Worm (Caenorhabditis elegans) whole organism, L1 larva: ENCODE measurements around the gene emc-5.

ENCODE experiments used
- alr-1 ChIP-seq: fragments of 200-800 bp; sonication (Bioruptor generic); optimal IDR thresholded peaks from 2 replicates; lab custom pipeline; 2018; ENCODE audit warnings: borderline replicate concordance, mild to moderate bottlenecking, missing genetic modification characterization, missing compliant biosample characterization
- blmp-1 ChIP-seq: fragments of 150-350 bp; optimal IDR thresholded peaks from 2 replicates; lab custom pipeline; 2014; ENCODE audit warnings: missing biosample characterization, missing genetic modification characterization
- ceh-63 ChIP-seq: fragments of 200-800 bp; sonication (Bioruptor generic); optimal IDR thresholded peaks from 2 replicates; lab custom pipeline; 2018; ENCODE audit warnings: mild to moderate bottlenecking, missing genetic modification characterization, missing compliant biosample characterization
- ceh-8 ChIP-seq: fragments of 200-800 bp; sonication (Bioruptor generic); optimal IDR thresholded peaks from 2 replicates; lab custom pipeline; 2018; ENCODE audit warnings: mild to moderate bottlenecking, missing genetic modification characterization, moderate library complexity, missing compliant biosample characterization
- ces-1 ChIP-seq: fragments of 150-350 bp; optimal IDR thresholded peaks from 2 replicates; lab custom pipeline; 2014; ENCODE audit warnings: missing biosample characterization, missing genetic modification reagents, missing genetic modification characterization
- dpl-1 ChIP-seq, 3 experiments: fragments of 150-350 bp in 2 of 3; sonication (generic microtip) in 1 of 3; optimal IDR thresholded peaks; 2 replicates each; lab custom pipeline; 2014 to 2017; ENCODE audit warnings: missing biosample characterization in 3 of 3, missing genetic modification characterization in 3 of 3, missing genetic modification reagents in 3 of 3
- dsc-1 ChIP-seq: sonication (generic microtip); optimal IDR thresholded peaks from 2 replicates; lab custom pipeline; 2016; ENCODE audit warnings: mild to moderate bottlenecking, missing genetic modification characterization, missing compliant biosample characterization
- egl-27 ChIP-seq, 2 experiments: fragments of 150-350 bp in 1 of 2; sonication (generic microtip); optimal IDR thresholded peaks; 3 replicates each; lab custom pipeline; 2017 to 2018; ENCODE audit warnings: missing biosample characterization in 2 of 2, missing genetic modification characterization in 2 of 2, missing genetic modification reagents in 2 of 2
- ets-5 ChIP-seq: fragments of 200-800 bp; sonication (Bioruptor generic); IDR thresholded peaks from 2 replicates; pipeline ENCODE4 v1.3.6; 2022; ENCODE audit warnings: missing genetic modification characterization, missing compliant biosample characterization
- fkh-4 ChIP-seq: sonication (generic microtip); optimal IDR thresholded peaks from 2 replicates; lab custom pipeline; 2016; ENCODE audit warnings: missing compliant biosample characterization, missing genetic modification characterization, borderline replicate concordance
- grh-1 ChIP-seq: fragments of 200-800 bp; sonication (Bioruptor generic); IDR thresholded peaks from 2 replicates; pipeline ENCODE4 v1.3.6; 2022; ENCODE audit warnings: missing genetic modification reagents, missing genetic modification characterization, missing compliant biosample characterization
- hlh-4 ChIP-seq: sonication (generic microtip); optimal IDR thresholded peaks from 2 replicates; lab custom pipeline; 2016; ENCODE audit warnings: mild to moderate bottlenecking, missing genetic modification characterization, missing compliant biosample characterization
- hpl-2 ChIP-seq: fragments of 150-350 bp; optimal IDR thresholded peaks from 2 replicates; lab custom pipeline; 2014; ENCODE audit warnings: missing biosample characterization, missing genetic modification reagents, missing genetic modification characterization
- irx-1 ChIP-seq: sonication (generic microtip); optimal IDR thresholded peaks from 2 replicates; lab custom pipeline; 2016; ENCODE audit warnings: missing genetic modification characterization, missing compliant biosample characterization
- jun-1 ChIP-seq: fragments of 150-350 bp; optimal IDR thresholded peaks from 2 replicates; lab custom pipeline; 2014; ENCODE audit warnings: missing biosample characterization, missing genetic modification reagents, missing genetic modification characterization
- lin-15B ChIP-seq: fragments of 150-350 bp; sonication (generic microtip); optimal IDR thresholded peaks from 3 replicates; lab custom pipeline; 2014; ENCODE audit warnings: missing biosample characterization, missing genetic modification characterization
- lin-35 ChIP-seq, 2 experiments: fragments of 150-350 bp; optimal IDR thresholded peaks; 2 replicates each; lab custom pipeline; 2014; ENCODE audit warnings: missing biosample characterization in 2 of 2, missing genetic modification characterization in 2 of 2, missing genetic modification reagents in 2 of 2
- lin-39 ChIP-seq: fragments of 150-350 bp; optimal IDR thresholded peaks from 2 replicates; lab custom pipeline; 2014; ENCODE audit warnings: missing biosample characterization, missing genetic modification reagents, missing genetic modification characterization
- mab-9 ChIP-seq: fragments of 200-800 bp; sonication (Bioruptor generic); IDR thresholded peaks from 2 replicates; pipeline ENCODE4 v1.3.6; 2022; ENCODE audit warnings: missing genetic modification reagents, missing genetic modification characterization, missing compliant biosample characterization
- mef-2 ChIP-seq: fragments of 150-350 bp; optimal IDR thresholded peaks from 2 replicates; lab custom pipeline; 2014; ENCODE audit warnings: missing biosample characterization, missing genetic modification characterization
- mep-1 ChIP-seq: fragments of 150-350 bp; optimal IDR thresholded peaks from 2 replicates; lab custom pipeline; 2014; ENCODE audit warnings: missing biosample characterization, missing genetic modification characterization
- nhr-11 ChIP-seq: fragments of 150-350 bp; optimal IDR thresholded peaks from 2 replicates; lab custom pipeline; 2014; ENCODE audit warnings: missing biosample characterization, missing genetic modification characterization
- nhr-12 ChIP-seq: sonication (generic microtip); optimal IDR thresholded peaks from 2 replicates; lab custom pipeline; 2017; ENCODE audit warnings: missing biosample characterization, missing genetic modification characterization
- nhr-19 ChIP-seq: fragments of 200-800 bp; sonication (Bioruptor generic); conservative IDR thresholded peaks from 2 replicates; pipeline ENCODE4 v1.3.6; 2022; ENCODE audit warnings: missing genetic modification characterization, missing compliant biosample characterization
- nhr-20 ChIP-seq: sonication (generic microtip); optimal IDR thresholded peaks from 2 replicates; lab custom pipeline; 2016; ENCODE audit warnings: mild to moderate bottlenecking, missing genetic modification characterization, missing compliant biosample characterization
- nhr-237 ChIP-seq: fragments of 150-350 bp; optimal IDR thresholded peaks from 2 replicates; lab custom pipeline; 2014; ENCODE audit warnings: missing biosample characterization, missing genetic modification characterization
- nhr-47 ChIP-seq: sonication (generic microtip); optimal IDR thresholded peaks from 2 replicates; lab custom pipeline; 2016; ENCODE audit warnings: mild to moderate bottlenecking, missing genetic modification characterization, moderate library complexity, missing compliant biosample characterization
- nhr-76 ChIP-seq: sonication (generic microtip); optimal IDR thresholded peaks from 2 replicates; lab custom pipeline; 2017; ENCODE audit warnings: missing biosample characterization, missing genetic modification characterization
- nhr-90 ChIP-seq: sonication (generic microtip); optimal IDR thresholded peaks from 2 replicates; lab custom pipeline; 2016; ENCODE audit warnings: mild to moderate bottlenecking, missing genetic modification characterization, missing compliant biosample characterization; ENCODE audit not compliant: poor library complexity
- pax-3 ChIP-seq: fragments of 200-800 bp; sonication (Bioruptor generic); optimal IDR thresholded peaks from 2 replicates; lab custom pipeline; 2018; ENCODE audit warnings: mild to moderate bottlenecking, missing genetic modification characterization, moderate library complexity, missing compliant biosample characterization
- skn-1 ChIP-seq: fragments of 150-350 bp; optimal IDR thresholded peaks from 2 replicates; lab custom pipeline; 2014; ENCODE audit warnings: missing biosample characterization, missing genetic modification characterization
- sox-4 ChIP-seq: sonication (generic microtip); optimal IDR thresholded peaks from 2 replicates; lab custom pipeline; 2016; ENCODE audit warnings: missing genetic modification characterization, missing compliant biosample characterization
- sptf-1 ChIP-seq: fragments of 150-350 bp; optimal IDR thresholded peaks from 2 replicates; lab custom pipeline; 2014; ENCODE audit warnings: missing biosample characterization, missing genetic modification characterization
- sup-37 ChIP-seq: fragments of 200-800 bp; sonication (Bioruptor generic); optimal IDR thresholded peaks from 2 replicates; lab custom pipeline; 2018; ENCODE audit warnings: mild to moderate bottlenecking, missing genetic modification characterization, missing compliant biosample characterization
- tbx-2 ChIP-seq: sonication (generic microtip); optimal IDR thresholded peaks from 2 replicates; lab custom pipeline; 2016; ENCODE audit warnings: missing genetic modification characterization, missing compliant biosample characterization
- tlp-1 ChIP-seq: fragments of 150-350 bp; optimal IDR thresholded peaks from 2 replicates; lab custom pipeline; 2014; ENCODE audit warnings: missing biosample characterization, missing genetic modification characterization
- unc-130 ChIP-seq: fragments of 150-350 bp; optimal IDR thresholded peaks from 2 replicates; lab custom pipeline; 2017; ENCODE audit warnings: missing biosample characterization, missing genetic modification characterization, inconsistent platforms
- unc-98 ChIP-seq: fragments of 200-800 bp; sonication (Bioruptor generic); IDR thresholded peaks from 2 replicates; pipeline ENCODE4 v1.3.6; 2022; ENCODE audit warnings: missing genetic modification characterization, missing compliant biosample characterization
- vab-15 ChIP-seq: sonication (generic microtip); optimal IDR thresholded peaks from 2 replicates; lab custom pipeline; 2017; ENCODE audit warnings: missing genotype, mild to moderate bottlenecking, missing genetic modification characterization, missing compliant biosample characterization

The emc-5 gene

DNA sequence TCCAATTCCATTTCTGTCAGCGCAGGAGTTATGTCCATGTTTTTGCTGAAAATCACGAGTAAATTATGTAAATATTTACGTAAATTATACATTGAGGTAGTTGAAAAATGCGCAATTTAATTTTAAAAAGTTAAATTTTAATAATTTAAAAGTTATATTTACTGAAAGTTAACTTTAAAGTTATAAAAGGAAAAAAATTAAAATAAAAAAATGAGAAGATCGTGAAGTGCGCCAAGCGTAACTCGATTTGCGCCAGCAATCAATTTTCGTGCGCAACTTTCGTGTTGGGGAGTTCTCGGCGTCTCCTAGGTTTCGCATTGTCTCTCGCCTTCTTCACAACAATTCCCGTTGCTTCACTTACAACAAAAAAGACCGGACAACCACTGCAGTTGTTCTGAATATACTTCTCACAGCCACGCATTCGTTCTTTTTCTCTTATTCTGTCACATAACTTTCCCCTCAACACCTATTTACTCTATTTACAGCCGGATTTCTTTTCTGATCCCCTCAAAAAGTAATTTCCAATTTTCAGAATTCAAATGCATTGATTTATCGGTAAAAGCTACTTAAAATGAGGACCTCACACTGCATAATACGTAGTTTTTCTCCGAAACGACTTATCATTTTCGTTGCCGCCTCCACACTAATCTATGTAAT, 22.9 kb upstream of the emc-5 start, which contains the start of the genes metl-1 and W02B12.11 (continued):
- no peak for TF ChIP-seq tlp-1 (tag; lab: Kevin White, UChicago)
- peak; percentile 4 for TF ChIP-seq hpl-2 (GFP tag; lab: Kevin White, UChicago)
- TF ChIP-seq dpl-1 (GFP tag; optimal IDR thresholded peaks at IDR 0.05; lab: Kevin White, UChicago): peak; percentile 74 to 81 (median 81)
- TF ChIP-seq pax-3 (tag; lab: Kevin White, UChicago): peak; percentile 52
- TF ChIP-seq nhr-11 (tag; lab: Kevin White, UChicago): peak; percentile 49
- no peak for TF ChIP-seq vab-15 (tag; lab: Kevin White, UChicago)
- peak; percentile 90 for TF ChIP-seq dsc-1 (tag; lab: Kevin White, UChicago)
- no peak for TF ChIP-seq mef-2 (tag; lab: Kevin White, UChicago)
- no peak for TF ChIP-seq alr-1 (tag; lab: Kevin White, UChicago)
- TF ChIP-seq tbx-2 (tag; lab: Kevin White, UChicago): peak; percentile 88
- TF ChIP-seq jun-1 (tag; lab: Kevin White, UChicago): peak; percentile 71
- TF ChIP-seq unc-98 (GFP tag; lab: Robert Waterston, UW): no peak
- TF ChIP-seq lin-35 (GFP tag; optimal IDR thresholded peaks at IDR 0.05; lab: Kevin White, UChicago): peak; percentile 83 to 85
- TF ChIP-seq sox-4 (tag; lab: Kevin White, UChicago): peak; percentile 34
- peak; percentile 72 for TF ChIP-seq skn-1 (tag; lab: Kevin White, UChicago)
- no peak for TF ChIP-seq nhr-76
- no peak for TF ChIP-seq ets-5 (GFP tag; lab: Robert Waterston, UW)
- peak; percentile 88 for TF ChIP-seq lin-39
- no peak for TF ChIP-seq nhr-12
- TF ChIP-seq nhr-237 (tag; lab: Kevin White, UChicago): no peak
- TF ChIP-seq sup-37 (GFP tag; lab: Kevin White, UChicago): peak; percentile 9
- peak; percentile 78 for TF ChIP-seq mab-9
- TF ChIP-seq ces-1 (GFP tag; lab: Kevin White, UChicago): no peak
- peak; percentile 89 for TF ChIP-seq grh-1 (GFP tag; lab: Robert Waterston, UW)
- TF ChIP-seq lin-15B (tag; lab: Kevin White, UChicago): peak; percentile 69
- peak; percentile 91 for TF ChIP-seq nhr-47 (tag; lab: Kevin White, UChicago)
- peak; percentile 46 for TF ChIP-seq fkh-4 (tag; lab: Kevin White, UChicago)
- TF ChIP-seq nhr-19 (GFP tag; lab: Robert Waterston, UW): peak; percentile 92
- TF ChIP-seq nhr-90: peak; percentile 92
- TF ChIP-seq ceh-63 (GFP tag; lab: Kevin White, UChicago): no peak
- TF ChIP-seq nhr-20 (tag; lab: Kevin White, UChicago): peak; percentile 89
- no peak for TF ChIP-seq hlh-4
- TF ChIP-seq blmp-1 (tag; lab: Kevin White, UChicago): peak; percentile 66
- TF ChIP-seq, all 84 proteins: peak for 59

DNA sequence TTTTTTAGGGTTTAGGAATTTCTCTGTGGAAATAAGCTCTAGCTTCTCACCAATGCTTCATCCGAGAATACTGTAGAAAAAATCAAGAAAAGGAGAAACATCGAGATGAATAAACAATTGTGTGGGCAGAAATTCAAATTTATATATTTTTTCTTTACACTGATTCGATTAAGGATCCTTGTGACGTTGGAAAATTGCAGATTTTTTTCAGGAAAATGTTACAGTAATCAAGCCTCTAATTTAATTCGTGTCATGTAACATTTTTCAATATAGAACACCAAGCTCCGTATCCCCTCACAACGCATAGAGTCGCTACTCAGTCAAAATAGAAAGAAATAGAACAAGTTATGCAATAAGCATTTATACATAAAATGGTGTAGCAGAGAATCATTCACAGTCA, 20.2 kb upstream of the emc-5 start, which contains the start of gene W02B12.16:
Gene W02B12.16, minus strand, starts transcription at position 101 of the 400 bp plus-strand sequence.
- TF ChIP-seq dsc-1 (tag; lab: Kevin White, UChicago) (no peak), jun-1 (tag; lab: Kevin White, UChicago) (no peak), hlh-4 (no peak), sup-37 (GFP tag; lab: Kevin White, UChicago) (no peak), sptf-1 (tag; lab: Kevin White, UChicago) (no peak), egl-27 (tag; optimal IDR thresholded peaks at IDR 0.05; lab: Kevin White, UChicago) (no peak), ces-1 (GFP tag; lab: Kevin White, UChicago) (no peak), ceh-63 (GFP tag; lab: Kevin White, UChicago) (no peak), vab-15 (tag; lab: Kevin White, UChicago) (no peak), ceh-8 (GFP tag; lab: Kevin White, UChicago) (no peak), mep-1 (tag; lab: Kevin White, UChicago) (no peak), irx-1 (no peak), lin-15B (tag; lab: Kevin White, UChicago) (no peak), unc-130 (tag; lab: Kevin White, UChicago) (no peak)
